Worm (Caenorhabditis elegans): Measurements from ENCODE around the gene Y54G2A.41.

- TF ChIP-seq spr-3 (GFP tag; optimal IDR thresholded peaks at IDR 0.05): no peak
- no peak for TF ChIP-seq nhr-77 (tag; optimal IDR thresholded peaks at IDR 0.05)
- TF ChIP-seq dve-1 (tag; optimal IDR thresholded peaks at IDR 0.05; ENCODE audit: insufficient read depth): no peak
Measured at ce11 chrIV:2799389-2799788, 47.7 kb downstream of the Y54G2A.41 start, which contains the start of gene Y54G2A.10.
